Worm (Caenorhabditis elegans): ENCODE data around the gene lrr-1.
A peak's percentile ranks its signal among the peaks of the same experiment; 100 is the strongest.

ce11 chrII:5085450-5085849 is 49.2 kb upstream of the lrr-1 start, which contains the start of gene txt-9:
- TF ChIP-seq snpc-4 (tag; optimal IDR thresholded peaks at IDR 0.05) (no peak), snpc-1.2 (GFP tag; IDR thresholded peaks at IDR 0.05) (no peak), jun-1 (tag; optimal IDR thresholded peaks at IDR 0.05) (no peak), unc-62 (GFP tag; optimal IDR thresholded peaks at IDR 0.05 in 1 of 2) (peak in 1 of 2 experiments; percentile 77), unc-62 (tag; optimal IDR thresholded peaks at IDR 0.05) (no peak), nhr-10 (tag; optimal IDR thresholded peaks at IDR 0.05) (no peak), ces-1 (GFP tag; optimal IDR thresholded peaks at IDR 0.05) (no peak), ZK337.2 (GFP tag; IDR thresholded peaks at IDR 0.05) (no peak), lim-7 (GFP tag; IDR thresholded peaks at IDR 0.05) (no peak), nhr-237 (tag; optimal IDR thresholded peaks at IDR 0.05) (no peak)
